Fruit fly (Drosophila melanogaster) whole organism, embryonic: ENCODE data around the gene aos.

Experiments used
- Abd-B ChIP-seq: fragments of 200-800 bp; sonication (Bioruptor generic); optimal IDR thresholded peaks from 2 replicates; lab custom pipeline; 2018; ENCODE audit warnings: missing biosample characterization, mild to moderate bottlenecking, missing genetic modification characterization, moderate library complexity
- Adf1 ChIP-seq: fragments of 200-800 bp; sonication (Bioruptor generic); IDR thresholded peaks from 2 replicates; pipeline ENCODE4 v1.3.6; 2022; ENCODE audit warnings: missing biosample characterization, missing genetic modification characterization
- BEAF-32 ChIP-seq: fragments of 200-800 bp; sonication (Bioruptor generic); optimal IDR thresholded peaks from 3 replicates; lab custom pipeline; 2017; ENCODE audit warnings: missing biosample characterization, missing genetic modification characterization, mild to moderate bottlenecking, moderate library complexity, missing genetic modification reagents
- CG10565 ChIP-seq: fragments of 200-800 bp; sonication (Bioruptor generic); optimal IDR thresholded peaks from 3 replicates; lab custom pipeline; 2016; ENCODE audit warnings: missing biosample characterization, mild to moderate bottlenecking, missing genetic modification characterization
- CG12744 ChIP-seq: fragments of 200-800 bp; sonication (Bioruptor generic); optimal IDR thresholded peaks from 2 replicates; lab custom pipeline; 2016; ENCODE audit warnings: missing biosample characterization, missing genetic modification characterization
- CG13287 ChIP-seq: fragments of 200-800 bp; sonication (Bioruptor generic); IDR thresholded peaks from 2 replicates; pipeline ENCODE4 v1.3.6; 2022; ENCODE audit warnings: missing biosample characterization, missing genetic modification characterization; ENCODE audit not compliant: partially characterized antibody
- CG13296 ChIP-seq: fragments of 200-800 bp; sonication (Bioruptor generic); optimal IDR thresholded peaks from 3 replicates; lab custom pipeline; 2018; ENCODE audit warnings: missing biosample characterization, mild to moderate bottlenecking, missing genetic modification characterization
- CG13775 ChIP-seq: fragments of 200-800 bp; sonication (Bioruptor generic); optimal IDR thresholded peaks from 3 replicates; lab custom pipeline; 2017; ENCODE audit warnings: missing biosample characterization, mild to moderate bottlenecking, missing genetic modification characterization
- CG13894 ChIP-seq: fragments of 200-800 bp; sonication (Bioruptor generic); optimal IDR thresholded peaks from 3 replicates; lab custom pipeline; 2018; ENCODE audit warnings: missing biosample characterization, mild to moderate bottlenecking, missing genetic modification characterization, moderate library complexity
- CG14050 ChIP-seq: fragments of 200-800 bp; sonication (Bioruptor generic); IDR thresholded peaks from 3 replicates; pipeline ENCODE4 v1.3.6; 2022; ENCODE audit warnings: missing biosample characterization, missing genetic modification characterization
- CG14667 ChIP-seq: fragments of 200-800 bp; sonication (Bioruptor generic); IDR thresholded peaks from 2 replicates; pipeline ENCODE4 v1.3.6; 2022; ENCODE audit warnings: missing biosample characterization, missing genetic modification characterization
- CG15269 ChIP-seq: fragments of 200-800 bp; sonication (Bioruptor generic); optimal IDR thresholded peaks from 2 replicates; lab custom pipeline; 2018; ENCODE audit warnings: missing biosample characterization, mild to moderate bottlenecking, missing genetic modification characterization, moderate library complexity
- CG17829 ChIP-seq: fragments of 200-800 bp; optimal IDR thresholded peaks from 2 replicates; lab custom pipeline; 2019; ENCODE audit warnings: missing biosample characterization, mild to moderate bottlenecking, missing genetic modification characterization, moderate library complexity
- CG1832 ChIP-seq: fragments of 200-800 bp; sonication (Bioruptor generic); optimal IDR thresholded peaks from 2 replicates; lab custom pipeline; 2017; ENCODE audit warnings: missing biosample characterization, mild to moderate bottlenecking, missing genetic modification characterization, inconsistent platforms
- CG2129 ChIP-seq: fragments of 200-800 bp; sonication (Bioruptor generic); IDR thresholded peaks from 2 replicates; pipeline ENCODE4 v1.3.6; 2022; ENCODE audit warnings: missing biosample characterization, missing genetic modification characterization; ENCODE audit not compliant: partially characterized antibody
- CG42726 ChIP-seq: fragments of 200-800 bp; sonication (Bioruptor generic); IDR thresholded peaks from 2 replicates; pipeline ENCODE4 v1.3.6; 2022; ENCODE audit warnings: missing biosample characterization, missing genetic modification characterization; ENCODE audit not compliant: partially characterized antibody
- CG4820 ChIP-seq: fragments of 200-800 bp; sonication (Bioruptor generic); optimal IDR thresholded peaks from 3 replicates; lab custom pipeline; 2016; ENCODE audit warnings: missing biosample characterization, missing genetic modification characterization
- CG7963 ChIP-seq: fragments of 200-800 bp; sonication (Bioruptor generic); IDR thresholded peaks from 3 replicates; pipeline ENCODE4 v1.3.6; 2022; ENCODE audit warnings: missing biosample characterization, missing genetic modification characterization; ENCODE audit not compliant: partially characterized antibody
- CG8359 ChIP-seq: fragments of 200-800 bp; sonication (Bioruptor generic); optimal IDR thresholded peaks from 2 replicates; lab custom pipeline; 2017; ENCODE audit warnings: missing biosample characterization, mild to moderate bottlenecking, missing genetic modification characterization, borderline replicate concordance
- CG8765 ChIP-seq: fragments of 200-800 bp; sonication (Bioruptor generic); IDR thresholded peaks from 2 replicates; pipeline ENCODE4 v1.3.6; 2022; ENCODE audit warnings: missing biosample characterization, missing genetic modification characterization
- Dbx ChIP-seq: fragments of 200-800 bp; sonication (Bioruptor generic); IDR thresholded peaks from 3 replicates; pipeline ENCODE4 v1.3.6; 2022; ENCODE audit warnings: missing biosample characterization, missing genetic modification characterization
- Deaf1 ChIP-seq: fragments of 200-800 bp; optimal IDR thresholded peaks from 3 replicates; lab custom pipeline; 2019; ENCODE audit warnings: missing biosample characterization, mild to moderate bottlenecking, missing genetic modification characterization, moderate library complexity
- Ets65A ChIP-seq: fragments of 200-800 bp; sonication (Bioruptor generic); peaks from one replicate; lab custom pipeline; 2016; ENCODE audit warnings: missing biosample characterization, missing genetic modification characterization
- Fer3 ChIP-seq: fragments of 200-800 bp; sonication (Bioruptor generic); optimal IDR thresholded peaks from 2 replicates; lab custom pipeline; 2018; ENCODE audit warnings: missing biosample characterization, mild to moderate bottlenecking, missing genetic modification characterization, moderate library complexity
- Hand ChIP-seq: fragments of 200-800 bp; sonication (Bioruptor generic); optimal IDR thresholded peaks from 2 replicates; lab custom pipeline; 2017; ENCODE audit warnings: mild to moderate bottlenecking, missing biosample characterization, missing genetic modification reagents, missing genetic modification characterization
- Hr39 ChIP-seq: fragments of >200 bp; optimal IDR thresholded peaks from 2 replicates; lab custom pipeline; 2017
- Jarid2 ChIP-seq: fragments of 200-800 bp; sonication (Bioruptor generic); optimal IDR thresholded peaks from 3 replicates; lab custom pipeline; 2017; ENCODE audit warnings: mild to moderate bottlenecking, missing biosample characterization, missing genetic modification reagents, missing genetic modification characterization
- NC2α ChIP-seq: fragments of 200-800 bp; sonication (Bioruptor generic); optimal IDR thresholded peaks from 2 replicates; lab custom pipeline; 2016; ENCODE audit warnings: missing biosample characterization, missing genetic modification characterization
- NC2β ChIP-seq: fragments of 200-800 bp; sonication (Bioruptor generic); optimal IDR thresholded peaks from 2 replicates; lab custom pipeline; 2016; ENCODE audit warnings: missing biosample characterization, missing genetic modification characterization
- Oli ChIP-seq: fragments of 200-800 bp; sonication (Bioruptor generic); optimal IDR thresholded peaks from 2 replicates; lab custom pipeline; 2018; ENCODE audit warnings: missing biosample characterization, mild to moderate bottlenecking, missing genetic modification characterization, moderate library complexity
- Sry-β ChIP-seq: fragments of 200-800 bp; sonication (Bioruptor generic); optimal IDR thresholded peaks from 2 replicates; lab custom pipeline; 2018; ENCODE audit warnings: missing biosample characterization, mild to moderate bottlenecking, missing genetic modification characterization, moderate library complexity
- Vsx1 ChIP-seq: fragments of 200-800 bp; sonication (Bioruptor generic); optimal IDR thresholded peaks from 2 replicates; lab custom pipeline; 2017; ENCODE audit warnings: missing biosample characterization, mild to moderate bottlenecking, missing genetic modification characterization, missing genetic modification reagents
- ara ChIP-seq: fragments of 200-800 bp; sonication (Bioruptor generic); IDR thresholded peaks from 2 replicates; pipeline ENCODE4 v1.3.6; 2022; ENCODE audit warnings: missing biosample characterization, missing genetic modification characterization
- az2 ChIP-seq: fragments of 200-800 bp; sonication (Bioruptor generic); optimal IDR thresholded peaks from 3 replicates; lab custom pipeline; 2016; ENCODE audit warnings: missing biosample characterization, missing genetic modification characterization
- bowl ChIP-seq: fragments of 200-800 bp; sonication (Bioruptor generic); IDR thresholded peaks from 2 replicates; pipeline ENCODE4 v1.3.6; 2022; ENCODE audit warnings: missing biosample characterization, missing genetic modification characterization
- bsh ChIP-seq, 2 experiments: fragments of 200-800 bp; sonication (Bioruptor generic); optimal IDR thresholded peaks; 2 replicates each; lab custom pipeline; 2017 to 2018; ENCODE audit warnings: mild to moderate bottlenecking in 2 of 2, missing biosample characterization in 2 of 2, missing genetic modification characterization in 2 of 2, moderate library complexity in 1 of 2
- cg ChIP-seq: fragments of 200-800 bp; sonication (Bioruptor generic); optimal IDR thresholded peaks from 3 replicates; lab custom pipeline; 2019; ENCODE audit warnings: missing biosample characterization, mild to moderate bottlenecking, missing genetic modification characterization, moderate library complexity
- fu2 ChIP-seq: fragments of 200-800 bp; sonication (Bioruptor generic); optimal IDR thresholded peaks from 2 replicates; lab custom pipeline; 2016; ENCODE audit warnings: missing biosample characterization, missing genetic modification characterization
- gcm ChIP-seq: fragments of 200-800 bp; sonication (Bioruptor generic); optimal IDR thresholded peaks from 2 replicates; lab custom pipeline; 2019; ENCODE audit warnings: missing biosample characterization, mild to moderate bottlenecking, missing genetic modification characterization, moderate library complexity
- hth ChIP-seq: fragments of >200 bp; optimal IDR thresholded peaks from 2 replicates; lab custom pipeline; 2017; ENCODE audit warnings: inconsistent platforms
- inv ChIP-seq: fragments of 200-800 bp; sonication (Bioruptor generic); IDR thresholded peaks from 2 replicates; pipeline ENCODE4 v1.3.6; 2022; ENCODE audit warnings: missing biosample characterization, missing genetic modification characterization; ENCODE audit not compliant: partially characterized antibody
- pb ChIP-seq: fragments of 200-800 bp; sonication (Bioruptor generic); optimal IDR thresholded peaks from 3 replicates; lab custom pipeline; 2016; ENCODE audit warnings: missing biosample characterization, missing genetic modification characterization
- pita ChIP-seq: fragments of 200-800 bp; sonication (Bioruptor generic); optimal IDR thresholded peaks from 2 replicates; lab custom pipeline; 2017; ENCODE audit warnings: missing biosample characterization, mild to moderate bottlenecking, missing genetic modification characterization
- psq ChIP-seq: fragments of 200-800 bp; sonication (Bioruptor generic); optimal IDR thresholded peaks from 2 replicates; lab custom pipeline; 2017; ENCODE audit warnings: missing biosample characterization, missing genetic modification characterization
- ranshi ChIP-seq: fragments of 200-800 bp; sonication (Bioruptor generic); IDR thresholded peaks from 2 replicates; pipeline ENCODE4 v1.3.6; 2022; ENCODE audit warnings: missing biosample characterization, missing genetic modification characterization
- schlank ChIP-seq: fragments of 200-800 bp; sonication (Bioruptor generic); optimal IDR thresholded peaks from 2 replicates; lab custom pipeline; 2018; ENCODE audit warnings: missing biosample characterization, mild to moderate bottlenecking, missing genetic modification characterization
- sd ChIP-seq: fragments of 200-800 bp; sonication (Bioruptor generic); optimal IDR thresholded peaks from 3 replicates; lab custom pipeline; 2018; ENCODE audit warnings: missing biosample characterization, mild to moderate bottlenecking, missing genetic modification characterization, moderate library complexity
- slou ChIP-seq: fragments of 200-800 bp; sonication (Bioruptor generic); optimal IDR thresholded peaks from 3 replicates; lab custom pipeline; 2016; ENCODE audit warnings: missing biosample characterization, missing genetic modification characterization
- yki ChIP-seq: fragments of >200 bp; optimal IDR thresholded peaks from 3 replicates; lab custom pipeline; 2018

The aos gene

dm6 chr3L:16483524-16484370 lies at the start of gene aos (continued):
- peak; percentile 93 for TF ChIP-seq Oli (tag; lab: Kevin White, UChicago)
- TF ChIP-seq cg (GFP tag; lab: Kevin White, UChicago): peak; percentile 64
- TF ChIP-seq CG14667 (GFP tag; lab: Robert Waterston, UW): peak; percentile 72
- TF ChIP-seq Hand: peak; percentile 69
- TF ChIP-seq CG13894 (tag; lab: Kevin White, UChicago): no peak
- TF ChIP-seq ranshi (GFP tag; lab: Robert Waterston, UW): peak; percentile 72; the same call in 1 of the 2 replicates
- no peak for TF ChIP-seq NC2α (GFP tag; lab: Kevin White, UChicago)
- no peak for TF ChIP-seq pb (GFP tag; lab: Kevin White, UChicago)
- peak; percentile 81 for TF ChIP-seq Deaf1 (tag; lab: Kevin White, UChicago)
- peak; percentile 89 for TF ChIP-seq Adf1 (GFP tag; lab: Robert Waterston, UW)
- TF ChIP-seq Fer3 (tag; lab: Kevin White, UChicago): peak; percentile 79
- peak; percentile 97 for TF ChIP-seq CG13775 (GFP tag; lab: Kevin White, UChicago)
- TF ChIP-seq slou (GFP tag; lab: Kevin White, UChicago): peak; percentile 50
- no peak for TF ChIP-seq inv (GFP tag; lab: Robert Waterston, UW)
- TF ChIP-seq CG4820 (GFP tag; lab: Kevin White, UChicago): peak; percentile 91
- peak; percentile 87 for TF ChIP-seq CG13296 (GFP tag; lab: Kevin White, UChicago)
- TF ChIP-seq psq (GFP tag; lab: Kevin White, UChicago): peak; percentile 84
- TF ChIP-seq Jarid2 (GFP tag; lab: Kevin White, UChicago): peak; percentile 93
- no peak for TF ChIP-seq bowl (GFP tag; lab: Robert Waterston, UW)
- TF ChIP-seq CG12744 (GFP tag; lab: Kevin White, UChicago): peak; percentile 10
- peak; percentile 92 for TF ChIP-seq az2 (GFP tag; lab: Kevin White, UChicago)
- peak; percentile 32 for TF ChIP-seq schlank
- TF ChIP-seq pita (GFP tag; lab: Kevin White, UChicago): no peak
- TF ChIP-seq Abd-B (GFP tag; lab: Kevin White, UChicago): peak; percentile 57
- peak; percentile 41 for TF ChIP-seq NC2β
- TF ChIP-seq bsh (GFP tag; optimal IDR thresholded peaks at IDR 0.05; lab: Kevin White, UChicago): peak; percentile 85 to 89
- peak; percentile 77 for TF ChIP-seq sd (tag; lab: Kevin White, UChicago)
- peak; percentile 75 for TF ChIP-seq Dbx (GFP tag; lab: Robert Waterston, UW)
- TF ChIP-seq CG17829 (tag; lab: Kevin White, UChicago): peak; percentile 98
- TF ChIP-seq CG15269: peak; percentile 88
- peak; percentile 43 for TF ChIP-seq CG10565 (GFP tag; lab: Kevin White, UChicago)
- TF ChIP-seq Ets65A (GFP tag; lab: Kevin White, UChicago): peak; percentile 91
- no peak for TF ChIP-seq CG42726 (GFP tag; lab: Robert Waterston, UW)
- TF ChIP-seq CG8359 (GFP tag; lab: Kevin White, UChicago): peak; percentile 77
- no peak for TF ChIP-seq CG7963
- peak; percentile 88 for TF ChIP-seq Vsx1
- no peak for TF ChIP-seq Hr39 (lab: Kevin White, UChicago)
- TF ChIP-seq hth (lab: Kevin White, UChicago): no peak
- peak; percentile 96 for TF ChIP-seq gcm (GFP tag; lab: Kevin White, UChicago)
- TF ChIP-seq CG1832: no peak
- TF ChIP-seq Sry-β (GFP tag; lab: Kevin White, UChicago): peak; percentile 56
- TF ChIP-seq BEAF-32: no peak
- no peak for TF ChIP-seq CG2129
- TF ChIP-seq yki (lab: Kevin White, UChicago): peak; percentile 58
- TF ChIP-seq fu2 (GFP tag; lab: Kevin White, UChicago): peak; percentile 37
- peak; percentile 45; the same call in 1 of the 2 replicates for TF ChIP-seq ara (GFP tag; lab: Robert Waterston, UW)
- TF ChIP-seq CG13287 (GFP tag; lab: Robert Waterston, UW): no peak
- TF ChIP-seq CG8765 (GFP tag; lab: Robert Waterston, UW): peak; percentile 63; the same call in 1 of the 2 replicates
- peak; percentile 62; the same call in 1 of the 3 replicates for TF ChIP-seq CG14050
